Fruit fly (Drosophila melanogaster): Measurements from ENCODE around the gene dsh.

- TF ChIP-seq salm (tag; optimal IDR thresholded peaks at IDR 0.05) (peak; percentile 86), dpn (GFP tag; optimal IDR thresholded peaks at IDR 0.05) (peak; percentile 94 to 97), CG10366 (GFP tag; IDR thresholded peaks at IDR 0.05) (peak; percentile 96), tgo (GFP tag; IDR thresholded peaks at IDR 0.05) (peak; percentile 95), Vsx1 (GFP tag; optimal IDR thresholded peaks at IDR 0.05) (no peak), CG6813 (GFP tag; optimal IDR thresholded peaks at IDR 0.05) (peak; percentile 91), Ets65A (GFP tag) (peak; percentile 99), Drgx (GFP tag; IDR thresholded peaks at IDR 0.05) (peak; percentile 98), h (optimal IDR thresholded peaks at IDR 0.05) (no peak), Atf6 (GFP tag; IDR thresholded peaks at IDR 0.05) (peak; percentile 92), tio (GFP tag; optimal IDR thresholded peaks at IDR 0.05) (no peak), CG7987 (GFP tag; optimal IDR thresholded peaks at IDR 0.05) (peak; percentile 72), disco-r (GFP tag; optimal IDR thresholded peaks at IDR 0.05) (peak; percentile 88)
Observed at dm6 chrX:11351351-11351750, 4.3 kb upstream of the dsh start.

Data from whole organism, embryonic.